Fruit fly (Drosophila melanogaster): ENCODE data around the gene Sps2.

Gene Sps2

dm6 chr2L:10341405-10341804 is 989 bp upstream of the Sps2 start, which contains the start of gene CG31715:
CG31715 (plus strand) TSS chr2L:10341616.
- no peak for TF ChIP-seq ovo (GFP tag; optimal IDR thresholded peaks at IDR 0.05)
- TF ChIP-seq CG1620 (GFP tag; optimal IDR thresholded peaks at IDR 0.05), result no peak
- no peak for TF ChIP-seq pad (GFP tag; optimal IDR thresholded peaks at IDR 0.05)
- TF ChIP-seq CG5204 (GFP tag; optimal IDR thresholded peaks at IDR 0.05), result no peak
- TF ChIP-seq CG14711 (tag; optimal IDR thresholded peaks at IDR 0.05), result peak; percentile 20
- peak; percentile 5 for TF ChIP-seq CG33017 (tag; optimal IDR thresholded peaks at IDR 0.05)
- no peak for TF ChIP-seq Clk (GFP tag; optimal IDR thresholded peaks at IDR 0.05)
- no peak for TF ChIP-seq Hr96 (GFP tag; optimal IDR thresholded peaks at IDR 0.05)
- TF ChIP-seq bab1 (GFP tag; optimal IDR thresholded peaks at IDR 0.05), result peak; percentile 62
- TF ChIP-seq CG7045 (GFP tag; optimal IDR thresholded peaks at IDR 0.05), result no peak
- TF ChIP-seq CG11617 (GFP tag; optimal IDR thresholded peaks at IDR 0.05), result peak; percentile 11
- TF ChIP-seq tj (GFP tag; optimal IDR thresholded peaks at IDR 0.05), result peak; percentile 11
- TF ChIP-seq Mnt (GFP tag; optimal IDR thresholded peaks at IDR 0.05), result peak; percentile 5
- TF ChIP-seq kay (GFP tag; ENCODE audit: borderline replicate concordance), result peak; percentile 66
- no peak for TF ChIP-seq cic (GFP tag; optimal IDR thresholded peaks at IDR 0.05)
- peak; percentile 40 for TF ChIP-seq CG7101 (tag; optimal IDR thresholded peaks at IDR 0.05)

dm6 chr2L:10344029-10344606 is 1.7 kb downstream of the Sps2 start, which contains the start of gene Frmd5:
Frmd5 (plus strand) TSS chr2L:10344442.
- TF ChIP-seq kay (GFP tag; ENCODE audit: borderline replicate concordance) (no peak), CG33017 (tag; optimal IDR thresholded peaks at IDR 0.05) (no peak), pad (GFP tag; optimal IDR thresholded peaks at IDR 0.05) (no peak), toe (GFP tag; optimal IDR thresholded peaks at IDR 0.05) (no peak), ovo (GFP tag; optimal IDR thresholded peaks at IDR 0.05) (no peak), Mnt (GFP tag; optimal IDR thresholded peaks at IDR 0.05) (no peak), CG7101 (tag; optimal IDR thresholded peaks at IDR 0.05) (no peak), CG7045 (GFP tag; optimal IDR thresholded peaks at IDR 0.05) (no peak), bab1 (GFP tag; optimal IDR thresholded peaks at IDR 0.05) (no peak), cnc (optimal IDR thresholded peaks at IDR 0.05) (no peak), cic (GFP tag; optimal IDR thresholded peaks at IDR 0.05) (no peak), CG11617 (GFP tag; optimal IDR thresholded peaks at IDR 0.05) (no peak), Clk (GFP tag; optimal IDR thresholded peaks at IDR 0.05) (no peak), Hr96 (GFP tag; optimal IDR thresholded peaks at IDR 0.05) (no peak), CG14711 (tag; optimal IDR thresholded peaks at IDR 0.05) (no peak), CG12768 (GFP tag; optimal IDR thresholded peaks at IDR 0.05) (no peak), CG5204 (GFP tag; optimal IDR thresholded peaks at IDR 0.05) (no peak), tj (GFP tag; optimal IDR thresholded peaks at IDR 0.05) (no peak), Crg-1 (GFP tag; optimal IDR thresholded peaks at IDR 0.05) (no peak), CG1620 (GFP tag; optimal IDR thresholded peaks at IDR 0.05) (no peak)

dm6 chr2L:10351130-10351529 is 8.7 kb downstream of the Sps2 start:
- TF ChIP-seq ovo (GFP tag; optimal IDR thresholded peaks at IDR 0.05), result no peak
- no peak for TF ChIP-seq CG33017 (tag; optimal IDR thresholded peaks at IDR 0.05)
- TF ChIP-seq CG7101 (tag; optimal IDR thresholded peaks at IDR 0.05), result no peak
- TF ChIP-seq CG11617 (GFP tag; optimal IDR thresholded peaks at IDR 0.05), result no peak
- TF ChIP-seq bab1 (GFP tag; optimal IDR thresholded peaks at IDR 0.05), result no peak
- TF ChIP-seq CG12768 (GFP tag; optimal IDR thresholded peaks at IDR 0.05), result no peak
- no peak for TF ChIP-seq CG1620 (GFP tag; optimal IDR thresholded peaks at IDR 0.05)
- no peak for TF ChIP-seq Hr96 (GFP tag; optimal IDR thresholded peaks at IDR 0.05)
- no peak for TF ChIP-seq cnc (optimal IDR thresholded peaks at IDR 0.05)
- no peak for TF ChIP-seq CG5204 (GFP tag; optimal IDR thresholded peaks at IDR 0.05)
- no peak for TF ChIP-seq Crg-1 (GFP tag; optimal IDR thresholded peaks at IDR 0.05)
- no peak for TF ChIP-seq toe (GFP tag; optimal IDR thresholded peaks at IDR 0.05)
- no peak for TF ChIP-seq cic (GFP tag; optimal IDR thresholded peaks at IDR 0.05)

- no peak for TF ChIP-seq CG7101 (tag; optimal IDR thresholded peaks at IDR 0.05)
- TF ChIP-seq CG11617 (GFP tag; optimal IDR thresholded peaks at IDR 0.05), result no peak
- TF ChIP-seq toe (GFP tag; optimal IDR thresholded peaks at IDR 0.05), result no peak
- no peak for TF ChIP-seq cnc (optimal IDR thresholded peaks at IDR 0.05)
- no peak for TF ChIP-seq CG1620 (GFP tag; optimal IDR thresholded peaks at IDR 0.05)
- no peak for TF ChIP-seq CG33017 (tag; optimal IDR thresholded peaks at IDR 0.05)
- TF ChIP-seq cic (GFP tag; optimal IDR thresholded peaks at IDR 0.05), result no peak
- no peak for TF ChIP-seq ovo (GFP tag; optimal IDR thresholded peaks at IDR 0.05)
- no peak for TF ChIP-seq bab1 (GFP tag; optimal IDR thresholded peaks at IDR 0.05)
- TF ChIP-seq CG7045 (GFP tag; optimal IDR thresholded peaks at IDR 0.05), result no peak
- no peak for TF ChIP-seq kay (GFP tag; ENCODE audit: borderline replicate concordance)
- no peak for TF ChIP-seq CG12768 (GFP tag; optimal IDR thresholded peaks at IDR 0.05)
- no peak for TF ChIP-seq Mnt (GFP tag; optimal IDR thresholded peaks at IDR 0.05)
- TF ChIP-seq tj (GFP tag; optimal IDR thresholded peaks at IDR 0.05), result no peak
- TF ChIP-seq pad (GFP tag; optimal IDR thresholded peaks at IDR 0.05), result no peak
- TF ChIP-seq CG14711 (tag; optimal IDR thresholded peaks at IDR 0.05), result no peak
- TF ChIP-seq Crg-1 (GFP tag; optimal IDR thresholded peaks at IDR 0.05), result no peak
- TF ChIP-seq Clk (GFP tag; optimal IDR thresholded peaks at IDR 0.05), result no peak
- TF ChIP-seq Hr96 (GFP tag; optimal IDR thresholded peaks at IDR 0.05), result no peak
- TF ChIP-seq CG5204 (GFP tag; optimal IDR thresholded peaks at IDR 0.05), result no peak
Measured at dm6 chr2L:10353871-10354270, 11.5 kb downstream of the Sps2 start, which contains the start of gene CG34367. CG34367 (minus strand) TSS chr2L:10353905.

dm6 chr2L:10356508-10356907 is 14.1 kb downstream of the Sps2 start, which contains the start of the genes CtsL4 and ClpP:
CtsL4 (minus strand) TSS chr2L:10356597.
ClpP (plus strand) TSS chr2L:10356795.
- TF ChIP-seq CG11617 (GFP tag; optimal IDR thresholded peaks at IDR 0.05) (peak; percentile 35), CG7101 (tag; optimal IDR thresholded peaks at IDR 0.05) (peak; percentile 36), CG1620 (GFP tag; optimal IDR thresholded peaks at IDR 0.05) (peak; percentile 6), ovo (GFP tag; optimal IDR thresholded peaks at IDR 0.05) (no peak), tj (GFP tag; optimal IDR thresholded peaks at IDR 0.05) (peak; percentile 72)

Measured in whole organism, adult.